Fruit fly (Drosophila melanogaster): ENCODE results near the gene Pdk1.

The Pdk1 gene

DNA sequence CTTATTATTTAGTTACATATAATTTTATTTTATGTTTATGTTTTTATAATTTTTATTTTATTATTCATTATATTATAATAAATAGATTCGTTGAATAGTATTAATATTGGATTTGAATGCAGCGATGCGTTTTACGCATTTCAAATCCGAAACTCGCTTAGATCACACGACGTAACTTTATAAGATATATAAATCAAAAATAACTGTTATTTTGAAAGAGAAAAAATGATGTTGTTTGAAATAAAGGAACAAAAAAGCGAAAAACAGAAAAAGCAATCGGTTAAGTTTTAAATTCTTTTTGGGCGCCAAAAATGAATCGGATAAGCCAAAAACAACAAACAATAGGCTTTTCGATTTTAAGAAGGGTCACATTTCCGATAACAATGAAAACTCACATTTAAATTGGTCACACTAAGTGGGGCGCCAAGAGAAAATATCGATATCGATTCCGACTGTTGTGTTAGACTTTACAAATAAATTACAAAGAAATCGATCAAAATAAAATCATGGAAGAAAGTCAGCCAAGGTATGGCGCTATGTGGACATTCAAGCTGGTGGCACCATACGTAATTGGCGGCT is 16.8 kb downstream of the Pdk1 start, which contains the start of gene CG6845 (continued):
- no peak for TF ChIP-seq CG10979 (tag; optimal IDR thresholded peaks at IDR 0.05)
- TF ChIP-seq ara (GFP tag; IDR thresholded peaks at IDR 0.05): no peak
- no peak for TF ChIP-seq ash1 (GFP tag; optimal IDR thresholded peaks at IDR 0.05)
- TF ChIP-seq wek (GFP tag; optimal IDR thresholded peaks at IDR 0.05): no peak
- peak; percentile 89 for TF ChIP-seq bbx (GFP tag; IDR thresholded peaks at IDR 0.05; ENCODE audit: partially characterized antibody)
- peak; percentile 62 for TF ChIP-seq BEAF-32 (GFP tag; optimal IDR thresholded peaks at IDR 0.05)
- TF ChIP-seq Bgb (GFP tag; IDR thresholded peaks at IDR 0.05; ENCODE audit: partially characterized antibody): peak; percentile 84
- TF ChIP-seq hbn (GFP tag; IDR thresholded peaks at IDR 0.05; ENCODE audit: partially characterized antibody): peak; percentile 81
- no peak for TF ChIP-seq ind (GFP tag; optimal IDR thresholded peaks at IDR 0.05)
- TF ChIP-seq CG17568 (GFP tag; optimal IDR thresholded peaks at IDR 0.05): no peak
- peak; percentile 73; the same call in 2 of the 3 replicates for TF ChIP-seq mld (GFP tag; IDR thresholded peaks at IDR 0.05; ENCODE audit: partially characterized antibody)
- TF ChIP-seq chinmo (GFP tag; IDR thresholded peaks at IDR 0.05; ENCODE audit: partially characterized antibody): peak; percentile 74; the same call in 1 of the 4 replicates
- peak; percentile 98 for TF ChIP-seq stwl (tag; optimal IDR thresholded peaks at IDR 0.05)
- TF ChIP-seq Oaz (GFP tag; IDR thresholded peaks at IDR 0.05): no peak
- TF ChIP-seq CG11723 (GFP tag; optimal IDR thresholded peaks at IDR 0.05): no peak
- TF ChIP-seq ftz-f1 (GFP tag; optimal IDR thresholded peaks at IDR 0.05): no peak
- no peak for TF ChIP-seq CG17912 (GFP tag; optimal IDR thresholded peaks at IDR 0.05)
- no peak for TF ChIP-seq Hr78 (GFP tag; optimal IDR thresholded peaks at IDR 0.05)
- TF ChIP-seq CG2116 (GFP tag; optimal IDR thresholded peaks at IDR 0.05): peak; percentile 91
- TF ChIP-seq rib (GFP tag; IDR thresholded peaks at IDR 0.05): no peak
- TF ChIP-seq bigmax (GFP tag; optimal IDR thresholded peaks at IDR 0.05): no peak
- TF ChIP-seq ewg (GFP tag; optimal IDR thresholded peaks at IDR 0.05): no peak
- no peak for TF ChIP-seq bsh (GFP tag; optimal IDR thresholded peaks at IDR 0.05)
- peak; percentile 7 for TF ChIP-seq corto (GFP tag; optimal IDR thresholded peaks at IDR 0.05)
- peak; percentile 20 for TF ChIP-seq Fer1 (GFP tag; optimal IDR thresholded peaks at IDR 0.05)
- no peak for TF ChIP-seq so (GFP tag; IDR thresholded peaks at IDR 0.05)
- TF ChIP-seq vfl (GFP tag; optimal IDR thresholded peaks at IDR 0.05): no peak
- TF ChIP-seq fd3F (GFP tag; optimal IDR thresholded peaks at IDR 0.05): no peak
- no peak for TF ChIP-seq exex (tag; optimal IDR thresholded peaks at IDR 0.05)
- no peak for TF ChIP-seq repo (GFP tag; optimal IDR thresholded peaks at IDR 0.05)
- peak; percentile 29 for TF ChIP-seq onecut (GFP tag; IDR thresholded peaks at IDR 0.05)
- TF ChIP-seq cas (GFP tag; IDR thresholded peaks at IDR 0.05): no peak
- TF ChIP-seq cg (GFP tag; optimal IDR thresholded peaks at IDR 0.05): no peak
- TF ChIP-seq CG11695 (GFP tag; IDR thresholded peaks at IDR 0.05): no peak
- peak; percentile 38; the same call in 2 of the 3 replicates for TF ChIP-seq knrl (GFP tag; IDR thresholded peaks at IDR 0.05; ENCODE audit: partially characterized antibody)
- TF ChIP-seq sd (tag; optimal IDR thresholded peaks at IDR 0.05): no peak
- TF ChIP-seq CG17612 (GFP tag; IDR thresholded peaks at IDR 0.05): no peak
- peak in 1 of 3 experiments; percentile 8 for TF ChIP-seq Stat92E (GFP tag; optimal IDR thresholded peaks at IDR 0.05)
- TF ChIP-seq inv (GFP tag; IDR thresholded peaks at IDR 0.05; ENCODE audit: partially characterized antibody): peak; percentile 55; the same call in 1 of the 2 replicates
- TF ChIP-seq CG13287 (GFP tag; IDR thresholded peaks at IDR 0.05; ENCODE audit: partially characterized antibody): peak; percentile 93
- TF ChIP-seq CG4617 (GFP tag; optimal IDR thresholded peaks at IDR 0.05; ENCODE audit: borderline replicate concordance): no peak
- TF ChIP-seq Optix (GFP tag; IDR thresholded peaks at IDR 0.05): no peak
- TF ChIP-seq hth (optimal IDR thresholded peaks at IDR 0.05): no peak
- TF ChIP-seq lbe (GFP tag; optimal IDR thresholded peaks at IDR 0.05): peak; percentile 20
- peak; percentile 78 for TF ChIP-seq Dll (GFP tag; IDR thresholded peaks at IDR 0.05; ENCODE audit: partially characterized antibody)
- no peak for TF ChIP-seq Meics (GFP tag; optimal IDR thresholded peaks at IDR 0.05)
- no peak for TF ChIP-seq zf30C (GFP tag; optimal IDR thresholded peaks at IDR 0.05)
- TF ChIP-seq HmgD (GFP tag; optimal IDR thresholded peaks at IDR 0.05): no peak

Data from whole organism, embryonic.